Worm (Caenorhabditis elegans) whole organism, late embryonic: ENCODE measurements around the gene K10H10.10.

Experiments
- F13H6.1 ChIP-seq: sonication (generic microtip); optimal IDR thresholded peaks from 2 replicates; lab custom pipeline; 2016; ENCODE audit warnings: missing genetic modification characterization, missing compliant biosample characterization
- K02D7.2 ChIP-seq: sonication (generic microtip); optimal IDR thresholded peaks from 2 replicates; lab custom pipeline; 2017; ENCODE audit warnings: mild to moderate bottlenecking, missing genetic modification characterization, missing compliant biosample characterization
- ama-1 ChIP-seq: fragments of 150-350 bp; optimal IDR thresholded peaks from 2 replicates; lab custom pipeline; 2014
- ceh-18 ChIP-seq: sonication (generic microtip); optimal IDR thresholded peaks from 2 replicates; lab custom pipeline; 2016; ENCODE audit warnings: missing genetic modification characterization, missing compliant biosample characterization
- dve-1 ChIP-seq: sonication (generic microtip); optimal IDR thresholded peaks from 2 replicates; lab custom pipeline; 2017; ENCODE audit warnings: antibody characterized with exemption, mild to moderate bottlenecking, missing genetic modification characterization, missing compliant biosample characterization

DNA sequence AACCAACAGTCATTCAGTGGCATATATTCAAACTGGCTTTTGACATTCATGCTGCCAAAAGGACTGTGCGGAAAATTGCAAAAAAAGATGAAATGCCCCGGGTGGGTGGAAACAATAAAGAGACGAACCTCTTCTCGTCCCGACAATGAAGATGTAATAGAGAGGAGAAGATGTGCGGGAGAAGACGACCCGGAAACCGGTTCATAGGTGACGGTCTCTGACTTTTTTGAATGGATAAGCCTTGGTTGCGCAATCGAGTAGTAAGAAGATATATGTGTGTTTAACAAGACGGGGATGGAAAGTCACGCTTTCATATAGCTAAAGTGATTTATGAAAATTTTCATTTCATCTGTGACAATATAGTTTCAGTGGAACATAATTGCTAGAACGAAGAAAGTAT lies 26.8 kb upstream of the K10H10.10 start:
- TF ChIP-seq dve-1 (tag; lab: Kevin White, UChicago) (no peak), F13H6.1 (tag; lab: Kevin White, UChicago) (no peak), K02D7.2 (tag; lab: Kevin White, UChicago) (no peak), ceh-18 (tag; lab: Kevin White, UChicago) (no peak), ama-1 (no peak)
